Worm (Caenorhabditis elegans) whole organism, L4 larva: ENCODE results near the gene eelo-2.

ENCODE experiments used
- F10B5.3 ChIP-seq: sonication (generic microtip); optimal IDR thresholded peaks from 2 replicates; lab custom pipeline; 2016; ENCODE audit warnings: mild to moderate bottlenecking, missing genetic modification characterization, missing compliant biosample characterization
- F26F4.8 ChIP-seq: fragments of 200-800 bp; sonication (Bioruptor generic); conservative IDR thresholded peaks from 2 replicates; pipeline ENCODE4 v1.3.6; 2022; ENCODE audit warnings: missing genetic modification characterization, missing compliant biosample characterization
- F37D6.2 ChIP-seq: sonication (generic microtip); optimal IDR thresholded peaks from 2 replicates; lab custom pipeline; 2016; ENCODE audit warnings: mild to moderate bottlenecking, missing genetic modification characterization, missing compliant biosample characterization
- F44E2.7 ChIP-seq: fragments of 200-800 bp; sonication (Bioruptor generic); IDR thresholded peaks from 2 replicates; pipeline ENCODE4 v2.1.2; 2022; ENCODE audit warnings: missing genetic modification characterization, missing compliant biosample characterization
- F49E8.2 ChIP-seq: sonication (generic microtip); optimal IDR thresholded peaks from 2 replicates; lab custom pipeline; 2016; ENCODE audit warnings: missing compliant biosample characterization, mild to moderate bottlenecking, missing genetic modification characterization, borderline replicate concordance
- Y48G9A.11 ChIP-seq: fragments of 200-800 bp; sonication (Bioruptor generic); IDR thresholded peaks from 2 replicates; pipeline ENCODE4 v1.3.6; 2022; ENCODE audit warnings: missing genetic modification reagents, missing genetic modification characterization, missing compliant biosample characterization
- Y75B8A.6 ChIP-seq: fragments of 200-800 bp; sonication (Bioruptor generic); IDR thresholded peaks from 2 replicates; pipeline ENCODE4 v1.3.6; 2022; ENCODE audit warnings: missing genetic modification reagents, missing genetic modification characterization, missing compliant biosample characterization
- aha-1 ChIP-seq: fragments of 150-350 bp; peaks from one replicate; lab custom pipeline; 2014; ENCODE audit warnings: missing biosample characterization, missing genetic modification characterization
- aly-2 ChIP-seq: sonication (generic microtip); optimal IDR thresholded peaks from 2 replicates; lab custom pipeline; 2018; ENCODE audit warnings: missing biosample characterization, missing genetic modification characterization
- ces-1 ChIP-seq: fragments of 150-350 bp; sonication (generic microtip); optimal IDR thresholded peaks from 4 replicates; lab custom pipeline; 2014; ENCODE audit warnings: missing biosample characterization, missing genetic modification reagents, missing genetic modification characterization
- cey-2 ChIP-seq: sonication (generic microtip); optimal IDR thresholded peaks from 3 replicates; lab custom pipeline; 2017; ENCODE audit warnings: missing genetic modification characterization, mild to moderate bottlenecking, missing compliant biosample characterization, antibody characterized with exemption, borderline replicate concordance; ENCODE audit not compliant: insufficient read depth
- ctbp-1 ChIP-seq: fragments of 200-800 bp; sonication (Bioruptor generic); IDR thresholded peaks from 2 replicates; pipeline ENCODE4 v1.3.6; 2022; ENCODE audit warnings: missing genetic modification reagents, missing genetic modification characterization, missing compliant biosample characterization
- daf-8 ChIP-seq: fragments of 200-800 bp; sonication (Bioruptor generic); IDR thresholded peaks from 2 replicates; pipeline ENCODE4 v1.3.6; 2022; ENCODE audit warnings: missing genetic modification characterization, missing compliant biosample characterization
- dmd-6 ChIP-seq: fragments of 200-800 bp; sonication (Bioruptor generic); IDR thresholded peaks from 2 replicates; pipeline ENCODE4 v1.3.6; 2022; ENCODE audit warnings: missing genetic modification reagents, missing genetic modification characterization, missing compliant biosample characterization
- duxl-1 ChIP-seq: sonication (generic microtip); optimal IDR thresholded peaks from 2 replicates; lab custom pipeline; 2016; ENCODE audit warnings: mild to moderate bottlenecking, missing genetic modification characterization, moderate library complexity, missing compliant biosample characterization; ENCODE audit not compliant: poor library complexity
- hif-1 ChIP-seq, 2 experiments: sonication (generic microtip); optimal IDR thresholded peaks; 2 replicates each; lab custom pipeline; 2016 to 2017; ENCODE audit warnings: missing compliant biosample characterization in 2 of 2, missing genetic modification characterization in 2 of 2, missing genetic modification reagents in 2 of 2, missing genotype in 2 of 2, mild to moderate bottlenecking in 1 of 2
- hlh-30 ChIP-seq: sonication (generic microtip); optimal IDR thresholded peaks from 2 replicates; lab custom pipeline; 2017; ENCODE audit warnings: antibody characterized with exemption, mild to moderate bottlenecking, missing genetic modification characterization, missing compliant biosample characterization; ENCODE audit not compliant: insufficient read depth
- hmg-1.1 ChIP-seq: fragments of 200-800 bp; sonication (Bioruptor generic); IDR thresholded peaks from 2 replicates; pipeline ENCODE4 v1.3.6; 2022; ENCODE audit warnings: missing genetic modification reagents, missing genetic modification characterization, missing compliant biosample characterization
- jun-1 ChIP-seq: fragments of 150-350 bp; optimal IDR thresholded peaks from 2 replicates; lab custom pipeline; 2014; ENCODE audit warnings: missing biosample characterization, missing genetic modification reagents, missing genetic modification characterization
- lim-7 ChIP-seq: fragments of 200-800 bp; sonication (Bioruptor generic); IDR thresholded peaks from 2 replicates; pipeline ENCODE4 v1.3.6; 2022; ENCODE audit warnings: missing genetic modification characterization, missing compliant biosample characterization
- lin-15B ChIP-seq: fragments of 150-350 bp; sonication (generic microtip); optimal IDR thresholded peaks from 3 replicates; lab custom pipeline; 2014; ENCODE audit warnings: missing biosample characterization, missing genetic modification characterization
- lin-29 ChIP-seq: fragments of 200-800 bp; sonication (Bioruptor generic); IDR thresholded peaks from 2 replicates; pipeline ENCODE4 v1.3.6; 2022; ENCODE audit warnings: missing genetic modification reagents, missing genetic modification characterization, missing compliant biosample characterization
- madf-5 ChIP-seq, 2 experiments: fragments of 200-800 bp; sonication (Bioruptor generic); IDR thresholded peaks; 2 replicates each; pipeline ENCODE4 v1.3.6; 2022; ENCODE audit warnings: missing compliant biosample characterization in 2 of 2, missing genetic modification characterization in 2 of 2
- madf-9 ChIP-seq: fragments of 200-800 bp; sonication (Bioruptor generic); conservative IDR thresholded peaks from 2 replicates; pipeline ENCODE4 v1.3.6; 2022; ENCODE audit warnings: missing genetic modification reagents, missing genetic modification characterization, missing compliant biosample characterization
- mdt-29 ChIP-seq: fragments of 200-800 bp; sonication (Bioruptor generic); IDR thresholded peaks from 2 replicates; pipeline ENCODE4 v1.3.6; 2022; ENCODE audit warnings: missing genetic modification reagents, missing genetic modification characterization, missing compliant biosample characterization
- mep-1 ChIP-seq: fragments of 150-350 bp; sonication (generic microtip); optimal IDR thresholded peaks from 3 replicates; lab custom pipeline; 2014; ENCODE audit warnings: missing biosample characterization, missing genetic modification characterization
- mxl-2 ChIP-seq: fragments of 200-800 bp; sonication (Bioruptor generic); conservative IDR thresholded peaks from 2 replicates; pipeline ENCODE4 v1.3.6; 2022; ENCODE audit warnings: missing genetic modification reagents, missing genetic modification characterization, missing compliant biosample characterization
- nhr-102 ChIP-seq: sonication (generic microtip); optimal IDR thresholded peaks from 2 replicates; lab custom pipeline; 2016; ENCODE audit warnings: mild to moderate bottlenecking, missing genetic modification characterization, moderate library complexity, missing compliant biosample characterization
- nhr-11 ChIP-seq: fragments of 150-350 bp; optimal IDR thresholded peaks from 2 replicates; lab custom pipeline; 2014; ENCODE audit warnings: missing biosample characterization, missing genetic modification characterization
- nhr-111 ChIP-seq: fragments of 200-800 bp; sonication (Bioruptor generic); optimal IDR thresholded peaks from 2 replicates; lab custom pipeline; 2018; ENCODE audit warnings: mild to moderate bottlenecking, missing genetic modification characterization, missing compliant biosample characterization
- nhr-237 ChIP-seq: sonication (generic microtip); optimal IDR thresholded peaks from 2 replicates; lab custom pipeline; 2017; ENCODE audit warnings: missing biosample characterization, missing genetic modification characterization
- nhr-25 ChIP-seq: sonication (generic microtip); optimal IDR thresholded peaks from 2 replicates; lab custom pipeline; 2017; ENCODE audit warnings: missing genetic modification characterization, mild to moderate bottlenecking, missing compliant biosample characterization, antibody characterized with exemption, moderate library complexity, borderline replicate concordance; ENCODE audit not compliant: insufficient read depth
- nhr-28 ChIP-seq: fragments of 150-350 bp; optimal IDR thresholded peaks from 2 replicates; lab custom pipeline; 2014; ENCODE audit warnings: missing biosample characterization, missing genetic modification characterization
- nhr-41 ChIP-seq: fragments of 200-800 bp; sonication (Bioruptor generic); IDR thresholded peaks from 2 replicates; pipeline ENCODE4 v1.3.6; 2022; ENCODE audit warnings: missing genetic modification reagents, missing genetic modification characterization, missing compliant biosample characterization
- nhr-42 ChIP-seq: fragments of 200-800 bp; sonication (Bioruptor generic); IDR thresholded peaks from 2 replicates; pipeline ENCODE4 v1.3.6; 2022; ENCODE audit warnings: missing genetic modification characterization, missing compliant biosample characterization
- nhr-6 ChIP-seq: fragments of 150-350 bp; optimal IDR thresholded peaks from 2 replicates; lab custom pipeline; 2014; ENCODE audit warnings: missing biosample characterization, missing genetic modification characterization
- nhr-76 ChIP-seq: fragments of 150-350 bp; optimal IDR thresholded peaks from 2 replicates; lab custom pipeline; 2014; ENCODE audit warnings: missing biosample characterization, missing genetic modification characterization
- nhr-77 ChIP-seq: fragments of 150-350 bp; optimal IDR thresholded peaks from 2 replicates; lab custom pipeline; 2014; ENCODE audit warnings: missing biosample characterization, missing genetic modification characterization
- php-3 ChIP-seq: fragments of 200-800 bp; sonication (Bioruptor generic); IDR thresholded peaks from 2 replicates; pipeline ENCODE4 v1.3.6; 2022; ENCODE audit warnings: missing genetic modification reagents, missing genetic modification characterization, missing compliant biosample characterization
- pqm-1 ChIP-seq: sonication (generic microtip); optimal IDR thresholded peaks from 2 replicates; lab custom pipeline; 2017; ENCODE audit warnings: missing biosample characterization, missing genetic modification characterization
- rbr-2 ChIP-seq: sonication (generic microtip); optimal IDR thresholded peaks from 2 replicates; lab custom pipeline; 2016; ENCODE audit warnings: missing genotype, missing genetic modification characterization, missing compliant biosample characterization
- sdz-12 ChIP-seq: fragments of 200-800 bp; sonication (Bioruptor generic); optimal IDR thresholded peaks from 2 replicates; lab custom pipeline; 2018; ENCODE audit warnings: mild to moderate bottlenecking, missing genetic modification characterization, missing compliant biosample characterization
- snpc-1.2 ChIP-seq: fragments of 200-800 bp; sonication (Bioruptor generic); IDR thresholded peaks from 2 replicates; pipeline ENCODE4 v1.3.6; 2022; ENCODE audit warnings: missing genetic modification reagents, missing genetic modification characterization, missing compliant biosample characterization
- spr-1 ChIP-seq: sonication (generic microtip); optimal IDR thresholded peaks from 2 replicates; lab custom pipeline; 2016; ENCODE audit warnings: mild to moderate bottlenecking, missing genetic modification characterization, missing compliant biosample characterization
- unc-62 ChIP-seq, 3 experiments: fragments of 150-350 bp in 1 of 3; sonication (generic microtip); optimal IDR thresholded peaks in 2 of 3; peaks in 1 of 3; 1 replicate in 1 of 3; 2 replicates in 2 of 3; lab custom pipeline; 2014 to 2017; ENCODE audit warnings: missing biosample characterization in 3 of 3, missing genetic modification characterization in 3 of 3, missing genetic modification reagents in 3 of 3, missing genotype in 1 of 3
- vab-7 ChIP-seq: fragments of 200-800 bp; sonication (Bioruptor generic); IDR thresholded peaks from 2 replicates; pipeline ENCODE4 v1.3.6; 2022; ENCODE audit warnings: missing genetic modification reagents, missing genetic modification characterization, missing compliant biosample characterization
- zfp-2 ChIP-seq: sonication (generic microtip); optimal IDR thresholded peaks from 2 replicates; lab custom pipeline; 2016; ENCODE audit warnings: mild to moderate bottlenecking, missing genetic modification characterization, missing compliant biosample characterization
- zfp-3 ChIP-seq: fragments of 200-800 bp; sonication (Bioruptor generic); conservative IDR thresholded peaks from 2 replicates; pipeline ENCODE4 v1.3.6; 2022; ENCODE audit warnings: missing genetic modification reagents, missing genetic modification characterization, missing compliant biosample characterization
- zip-2 ChIP-seq: fragments of 150-350 bp; optimal IDR thresholded peaks from 2 replicates; lab custom pipeline; 2014; ENCODE audit warnings: missing biosample characterization, missing genetic modification characterization
- ztf-11 ChIP-seq: fragments of 150-350 bp; optimal IDR thresholded peaks from 2 replicates; lab custom pipeline; 2014; ENCODE audit warnings: missing biosample characterization, missing genetic modification characterization
- ztf-7 ChIP-seq: fragments of 150-350 bp; optimal IDR thresholded peaks from 2 replicates; lab custom pipeline; 2014; ENCODE audit warnings: missing biosample characterization, missing genetic modification characterization

eelo-2 gene

ce11 chrIV:17268628-17269027, 18.7 kb downstream of the eelo-2 start (continued):
- TF ChIP-seq nhr-111 (GFP tag; lab: Kevin White, UChicago) (no peak), nhr-102 (no peak), zfp-3 (GFP tag; lab: Robert Waterston, UW) (no peak), ztf-7 (tag; lab: Kevin White, UChicago) (no peak), vab-7 (GFP tag; lab: Robert Waterston, UW) (no peak), nhr-25 (tag; lab: Kevin White, UChicago) (no peak), F10B5.3 (tag; lab: Kevin White, UChicago) (no peak), dmd-6 (GFP tag; lab: Robert Waterston, UW) (peak; percentile 32; the same call in 1 of the 2 replicates), aly-2 (tag; lab: Kevin White, UChicago) (no peak), ces-1 (no peak), rbr-2 (tag; lab: Kevin White, UChicago) (no peak), Y75B8A.6 (no peak), lin-29 (GFP tag; lab: Robert Waterston, UW) (no peak), mdt-29 (no peak), daf-8 (GFP tag; lab: Robert Waterston, UW) (no peak), unc-62 (GFP tag; optimal IDR thresholded peaks at IDR 0.05 in 1 of 2; lab: Kevin White, UChicago) (peak in 1 of 2 experiments; percentile 97), unc-62 (tag; optimal IDR thresholded peaks at IDR 0.05; lab: Kevin White, UChicago) (no peak), snpc-1.2 (peak; percentile 51), nhr-11 (tag; lab: Kevin White, UChicago) (no peak), lim-7 (GFP tag; lab: Robert Waterston, UW) (no peak), Y48G9A.11 (GFP tag; lab: Robert Waterston, UW) (no peak), ctbp-1 (GFP tag; lab: Robert Waterston, UW) (no peak), madf-9 (GFP tag; lab: Robert Waterston, UW) (no peak), lin-15B (no peak), sdz-12 (GFP tag; lab: Kevin White, UChicago) (no peak), cey-2 (no peak), nhr-6 (tag; lab: Kevin White, UChicago) (no peak), madf-5 (GFP tag; IDR thresholded peaks at IDR 0.05; lab: Robert Waterston, UW) (no peak), F37D6.2 (tag; lab: Kevin White, UChicago) (no peak), php-3 (no peak), aha-1 (tag; lab: Kevin White, UChicago) (peak; percentile 97), spr-1 (tag; lab: Kevin White, UChicago) (no peak), mxl-2 (GFP tag; lab: Robert Waterston, UW) (no peak), zip-2 (tag; lab: Kevin White, UChicago) (no peak), nhr-41 (GFP tag; lab: Robert Waterston, UW) (no peak), nhr-77 (tag; lab: Kevin White, UChicago) (no peak), pqm-1 (tag; lab: Kevin White, UChicago) (no peak), zfp-2 (tag; lab: Kevin White, UChicago) (no peak), hif-1 (tag; optimal IDR thresholded peaks at IDR 0.05; lab: Kevin White, UChicago) (peak in 1 of 2 experiments; percentile 38), F49E8.2 (no peak), jun-1 (tag; lab: Kevin White, UChicago) (no peak), nhr-237 (no peak), nhr-28 (tag; lab: Kevin White, UChicago) (peak; percentile 50), hmg-1.1 (peak; percentile 72), nhr-76 (tag; lab: Kevin White, UChicago) (no peak), ztf-11 (no peak), nhr-42 (no peak), hlh-30 (tag; lab: Kevin White, UChicago) (peak; percentile 46), duxl-1 (no peak), mep-1 (tag; lab: Kevin White, UChicago) (peak; percentile 60), F26F4.8 (no peak), F44E2.7 (GFP tag; lab: Robert Waterston, UW) (no peak)
